Worm (Caenorhabditis elegans) whole organism, late embryonic: ENCODE results near the gene rpac-19.

Experiments used
- C08G9.2 ChIP-seq: sonication (generic microtip); optimal IDR thresholded peaks from 2 replicates; lab custom pipeline; 2016; ENCODE audit warnings: mild to moderate bottlenecking, missing genetic modification characterization, moderate library complexity, missing compliant biosample characterization
- C38D4.7 ChIP-seq: fragments of 200-800 bp; sonication (Bioruptor generic); optimal IDR thresholded peaks from 2 replicates; lab custom pipeline; 2018; ENCODE audit warnings: mild to moderate bottlenecking, missing genetic modification characterization, moderate library complexity, missing compliant biosample characterization
- F13H6.1 ChIP-seq: sonication (generic microtip); optimal IDR thresholded peaks from 2 replicates; lab custom pipeline; 2016; ENCODE audit warnings: missing genetic modification characterization, missing compliant biosample characterization
- T23F11.4 ChIP-seq: fragments of 200-800 bp; sonication (Bioruptor generic); optimal IDR thresholded peaks from 2 replicates; lab custom pipeline; 2018; ENCODE audit warnings: mild to moderate bottlenecking, missing genetic modification characterization, missing compliant biosample characterization
- ahr-1 ChIP-seq: sonication (generic microtip); optimal IDR thresholded peaks from 2 replicates; lab custom pipeline; 2016; ENCODE audit warnings: missing genetic modification characterization, missing compliant biosample characterization
- ceh-14 ChIP-seq: sonication (generic microtip); optimal IDR thresholded peaks from 2 replicates; lab custom pipeline; 2016; ENCODE audit warnings: missing genotype, missing genetic modification characterization, missing compliant biosample characterization
- ceh-18 ChIP-seq: sonication (generic microtip); optimal IDR thresholded peaks from 2 replicates; lab custom pipeline; 2016; ENCODE audit warnings: missing genetic modification characterization, missing compliant biosample characterization
- ceh-19 ChIP-seq: fragments of 200-800 bp; sonication (Bioruptor generic); optimal IDR thresholded peaks from 2 replicates; lab custom pipeline; 2018; ENCODE audit warnings: mild to moderate bottlenecking, missing genetic modification characterization, missing compliant biosample characterization
- ceh-2 ChIP-seq: sonication (generic microtip); optimal IDR thresholded peaks from 2 replicates; lab custom pipeline; 2016; ENCODE audit warnings: missing genotype, missing genetic modification characterization, missing compliant biosample characterization
- ceh-24 ChIP-seq: sonication (generic microtip); optimal IDR thresholded peaks from 2 replicates; lab custom pipeline; 2016; ENCODE audit warnings: mild to moderate bottlenecking, missing genetic modification characterization, missing compliant biosample characterization
- ceh-31 ChIP-seq: sonication (generic microtip); optimal IDR thresholded peaks from 2 replicates; lab custom pipeline; 2016; ENCODE audit warnings: missing genetic modification characterization, missing compliant biosample characterization
- ceh-34 ChIP-seq: sonication (generic microtip); optimal IDR thresholded peaks from 2 replicates; lab custom pipeline; 2016; ENCODE audit warnings: mild to moderate bottlenecking, missing genetic modification characterization, missing compliant biosample characterization
- ceh-45 ChIP-seq: fragments of 200-800 bp; sonication (Bioruptor generic); IDR thresholded peaks from 2 replicates; pipeline ENCODE4 v1.3.6; 2022; ENCODE audit warnings: missing genetic modification reagents, missing genetic modification characterization, missing compliant biosample characterization
- ceh-6 ChIP-seq: fragments of 200-800 bp; sonication (Bioruptor generic); optimal IDR thresholded peaks from 2 replicates; lab custom pipeline; 2018; ENCODE audit warnings: mild to moderate bottlenecking, missing genetic modification characterization, missing compliant biosample characterization
- dve-1 ChIP-seq: sonication (generic microtip); optimal IDR thresholded peaks from 2 replicates; lab custom pipeline; 2017; ENCODE audit warnings: antibody characterized with exemption, mild to moderate bottlenecking, missing genetic modification characterization, missing compliant biosample characterization
- elt-2 ChIP-seq: sonication (generic microtip); optimal IDR thresholded peaks from 2 replicates; lab custom pipeline; 2016; ENCODE audit warnings: missing genetic modification reagents, missing genetic modification characterization, missing compliant biosample characterization
- ets-4 ChIP-seq: sonication (generic microtip); optimal IDR thresholded peaks from 2 replicates; lab custom pipeline; 2016; ENCODE audit warnings: missing genetic modification characterization, missing compliant biosample characterization
- eyg-1 ChIP-seq: sonication (generic microtip); optimal IDR thresholded peaks from 2 replicates; lab custom pipeline; 2016; ENCODE audit warnings: missing genotype, missing genetic modification characterization, missing compliant biosample characterization
- fkh-10 ChIP-seq: fragments of 150-350 bp; optimal IDR thresholded peaks from 2 replicates; lab custom pipeline; 2014; ENCODE audit warnings: missing biosample characterization, missing genetic modification reagents, missing genetic modification characterization
- fkh-6 ChIP-seq: sonication (generic microtip); optimal IDR thresholded peaks from 2 replicates; lab custom pipeline; 2016; ENCODE audit warnings: missing genetic modification characterization, missing compliant biosample characterization
- hlh-30 ChIP-seq: sonication (generic microtip); optimal IDR thresholded peaks from 2 replicates; lab custom pipeline; 2017; ENCODE audit warnings: antibody characterized with exemption, missing genetic modification characterization, missing compliant biosample characterization; ENCODE audit not compliant: insufficient read depth
- hlh-8 ChIP-seq: sonication (generic microtip); optimal IDR thresholded peaks from 2 replicates; lab custom pipeline; 2016; ENCODE audit warnings: missing genotype, missing genetic modification characterization, missing compliant biosample characterization
- lim-6 ChIP-seq: sonication (generic microtip); optimal IDR thresholded peaks from 2 replicates; lab custom pipeline; 2016; ENCODE audit warnings: missing genetic modification characterization, missing compliant biosample characterization
- lin-11 ChIP-seq: fragments of 200-800 bp; sonication (Bioruptor generic); optimal IDR thresholded peaks from 2 replicates; lab custom pipeline; 2018; ENCODE audit warnings: mild to moderate bottlenecking, missing genetic modification characterization, missing compliant biosample characterization
- nfya-1 ChIP-seq: sonication (generic microtip); optimal IDR thresholded peaks from 2 replicates; lab custom pipeline; 2017; ENCODE audit warnings: missing genetic modification characterization, mild to moderate bottlenecking, missing compliant biosample characterization, antibody characterized with exemption, moderate library complexity
- nhr-11 ChIP-seq: fragments of 150-350 bp; optimal IDR thresholded peaks from 2 replicates; lab custom pipeline; 2014; ENCODE audit warnings: missing biosample characterization, missing genetic modification characterization
- nhr-232 ChIP-seq: sonication (generic microtip); optimal IDR thresholded peaks from 2 replicates; lab custom pipeline; 2016; ENCODE audit warnings: missing genetic modification characterization, missing compliant biosample characterization
- pag-3 ChIP-seq: sonication (generic microtip); optimal IDR thresholded peaks from 2 replicates; lab custom pipeline; 2016; ENCODE audit warnings: missing compliant biosample characterization, missing genetic modification characterization, borderline replicate concordance
- pqm-1 ChIP-seq: sonication (generic microtip); optimal IDR thresholded peaks from 2 replicates; lab custom pipeline; 2016; ENCODE audit warnings: missing genetic modification characterization, missing compliant biosample characterization
- pros-1 ChIP-seq: fragments of 150-350 bp; optimal IDR thresholded peaks from 2 replicates; lab custom pipeline; 2014; ENCODE audit warnings: missing biosample characterization, missing genetic modification reagents, missing genetic modification characterization
- ref-2 ChIP-seq: sonication (generic microtip); optimal IDR thresholded peaks from 2 replicates; lab custom pipeline; 2016; ENCODE audit warnings: missing genetic modification characterization, missing compliant biosample characterization
- rnt-1 ChIP-seq: sonication (generic microtip); optimal IDR thresholded peaks from 2 replicates; lab custom pipeline; 2016; ENCODE audit warnings: missing genetic modification characterization, missing compliant biosample characterization
- sdc-2 ChIP-seq: sonication (generic microtip); optimal IDR thresholded peaks from 2 replicates; lab custom pipeline; 2016; ENCODE audit warnings: missing genotype, missing genetic modification characterization, missing compliant biosample characterization
- tbx-2 ChIP-seq: sonication (generic microtip); optimal IDR thresholded peaks from 2 replicates; lab custom pipeline; 2016; ENCODE audit warnings: missing genetic modification characterization, missing compliant biosample characterization
- unc-3 ChIP-seq, 2 experiments: fragments of 200-800 bp in 1 of 2; sonication (Bioruptor generic) in 1 of 2; sonication (generic microtip) in 1 of 2; conservative IDR thresholded peaks in 1 of 2; optimal IDR thresholded peaks in 1 of 2; 2 replicates each; pipeline versions ENCODE4 v1.3.6 to Lab custom; 2016 to 2022; ENCODE audit warnings: missing compliant biosample characterization in 2 of 2, missing genetic modification characterization in 2 of 2, missing genetic modification reagents in 1 of 2
- unc-42 ChIP-seq: sonication (generic microtip); optimal IDR thresholded peaks from 2 replicates; lab custom pipeline; 2016; ENCODE audit warnings: missing genotype, missing genetic modification characterization, missing compliant biosample characterization
- unc-55 ChIP-seq: sonication (generic microtip); optimal IDR thresholded peaks from 2 replicates; lab custom pipeline; 2017; ENCODE audit warnings: missing biosample characterization, missing genetic modification reagents, missing genetic modification characterization
- unc-86 ChIP-seq: sonication (generic microtip); optimal IDR thresholded peaks from 2 replicates; lab custom pipeline; 2016; ENCODE audit warnings: missing genetic modification characterization, missing compliant biosample characterization

Gene rpac-19

DNA sequence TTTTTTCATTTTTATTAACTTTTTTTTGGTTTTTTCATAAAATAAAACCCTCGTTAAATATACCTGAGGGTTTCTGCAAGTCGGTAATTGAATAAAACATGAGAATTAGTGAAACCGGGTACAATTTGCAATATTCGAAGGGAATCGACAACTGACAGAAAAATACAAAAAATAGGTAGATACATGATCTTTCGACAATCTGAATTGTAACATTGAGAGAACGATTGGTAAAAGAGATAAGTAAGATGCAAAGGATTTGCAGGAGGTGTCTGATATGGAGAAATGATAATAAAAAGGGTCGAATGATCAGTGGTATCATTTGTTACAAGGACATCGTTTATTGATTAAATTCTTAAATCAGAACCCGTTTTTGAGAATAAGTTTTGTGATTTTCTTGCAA lies 49.1 kb upstream of the rpac-19 start, which contains the start of gene ugt-60:
Gene ugt-60 (minus strand): TSS at position 233 of the 400 bp plus-strand sequence.
- TF ChIP-seq fkh-10 (GFP tag; lab: Kevin White, UChicago): no peak
- TF ChIP-seq nhr-11 (tag; lab: Kevin White, UChicago): peak; percentile 5
- TF ChIP-seq, all 69 proteins: peak for 1

DNA sequence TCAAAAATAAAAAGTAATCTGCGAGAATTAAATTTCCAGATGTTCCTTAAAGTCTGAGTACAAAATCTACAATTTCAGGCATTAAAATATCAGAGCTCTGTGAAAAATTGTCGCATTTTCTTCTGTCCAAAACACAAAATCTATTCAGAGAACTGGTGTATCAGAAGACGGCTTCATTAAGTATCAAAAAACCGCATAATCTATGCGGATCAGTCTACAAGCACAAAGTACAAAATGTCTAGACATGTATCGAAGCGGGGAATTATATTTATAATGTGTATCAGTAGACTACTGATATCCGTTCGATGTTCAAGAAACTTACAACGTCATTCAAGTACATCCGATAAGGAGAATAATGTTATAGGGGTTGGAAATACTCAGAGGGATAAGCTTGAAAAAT lies 39.9 kb upstream of the rpac-19 start:
- no peak for TF ChIP-seq ahr-1

DNA sequence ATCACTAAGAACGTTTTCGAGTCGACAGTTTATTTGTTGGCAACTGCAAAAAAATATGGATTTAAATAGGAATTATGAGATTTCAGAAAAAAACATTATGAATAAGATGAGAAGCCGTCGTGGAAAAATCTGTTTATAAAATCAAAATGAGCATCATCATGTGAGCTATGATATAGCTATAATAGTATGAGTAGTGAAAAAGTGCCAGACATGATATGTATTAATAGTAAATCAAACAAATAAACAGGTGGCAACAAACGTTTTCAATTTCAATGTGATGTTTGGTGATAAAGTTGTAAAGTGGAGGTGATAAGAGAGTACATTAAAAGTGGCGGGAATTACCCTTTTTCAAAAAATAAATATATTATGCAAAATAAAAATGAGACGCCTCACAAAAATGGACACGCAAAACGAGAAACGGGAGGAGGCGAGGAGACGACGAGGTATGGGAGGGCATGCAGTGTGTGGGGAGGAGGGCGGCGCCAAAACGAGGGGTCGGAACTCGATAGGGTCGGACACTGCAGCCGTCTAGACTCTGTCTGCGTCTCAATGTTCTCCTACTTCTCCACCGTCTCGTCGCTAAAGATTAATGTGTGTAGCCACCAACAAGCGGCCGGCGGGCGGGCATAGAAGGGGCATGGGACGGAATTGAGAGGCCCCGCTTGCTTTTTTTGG lies 38.0 kb upstream of the rpac-19 start, which contains the start of gene C07A9.9:
Gene C07A9.9 (minus strand): TSS at position 51 of the 675 bp plus-strand sequence.
- TF ChIP-seq rnt-1 (tag; lab: Kevin White, UChicago): no peak
- 0 out of 2 replicates have a peak, but pooled peaks have one; percentile 4 for TF ChIP-seq unc-3 (GFP tag; conservative IDR thresholded peaks at IDR 0.05; lab: Robert Waterston, UW)
- TF ChIP-seq unc-3 (tag; optimal IDR thresholded peaks at IDR 0.05; lab: Kevin White, UChicago): no peak
- TF ChIP-seq nhr-232 (tag; lab: Kevin White, UChicago): peak; percentile 24
- TF ChIP-seq ceh-2 (tag; lab: Kevin White, UChicago): peak; percentile 15
- TF ChIP-seq hlh-8 (tag; lab: Kevin White, UChicago): peak; percentile 18
- peak; percentile 17 for TF ChIP-seq C08G9.2
- peak; percentile 12 for TF ChIP-seq sdc-2 (tag; lab: Kevin White, UChicago)
- peak; percentile 7 for TF ChIP-seq unc-55 (GFP tag; lab: Kevin White, UChicago)
- TF ChIP-seq pqm-1 (tag; lab: Kevin White, UChicago): peak; percentile 83
- no peak for TF ChIP-seq C38D4.7 (GFP tag; lab: Kevin White, UChicago)
- TF ChIP-seq ceh-19: peak; percentile 28
- TF ChIP-seq hlh-30 (tag; lab: Kevin White, UChicago): no peak
- peak; percentile 88 for TF ChIP-seq tbx-2 (tag; lab: Kevin White, UChicago)
- TF ChIP-seq ref-2 (tag; lab: Kevin White, UChicago): peak; percentile 70
- TF ChIP-seq ceh-45 (GFP tag; lab: Robert Waterston, UW): no peak
- peak; percentile 68 for TF ChIP-seq pros-1 (tag; lab: Kevin White, UChicago)
- TF ChIP-seq ceh-14 (tag; lab: Kevin White, UChicago): peak; percentile 46
- TF ChIP-seq pag-3 (tag; lab: Kevin White, UChicago): peak; percentile 1
- peak; percentile 52 for TF ChIP-seq unc-42
- TF ChIP-seq nfya-1 (tag; lab: Kevin White, UChicago): peak; percentile 69
- peak; percentile 38 for TF ChIP-seq elt-2 (tag; lab: Kevin White, UChicago)
- TF ChIP-seq ceh-24 (tag; lab: Kevin White, UChicago): no peak
- no peak for TF ChIP-seq lin-11 (tag; lab: Kevin White, UChicago)
- TF ChIP-seq dve-1: peak; percentile 53
- TF ChIP-seq lim-6: no peak
- peak; percentile 38 for TF ChIP-seq ets-4 (tag; lab: Kevin White, UChicago)
- TF ChIP-seq fkh-6: peak; percentile 46
- TF ChIP-seq ceh-18 (tag; lab: Kevin White, UChicago): peak; percentile 76
- peak; percentile 80 for TF ChIP-seq ceh-34
- peak; percentile 43 for TF ChIP-seq F13H6.1 (tag; lab: Kevin White, UChicago)
- peak; percentile 37 for TF ChIP-seq eyg-1
- peak; percentile 67 for TF ChIP-seq ceh-31
- no peak for TF ChIP-seq unc-86 (tag; lab: Kevin White, UChicago)
- peak; percentile 25 for TF ChIP-seq T23F11.4 (GFP tag; lab: Kevin White, UChicago)
- peak; percentile 52 for TF ChIP-seq ceh-6
